Worm (Caenorhabditis elegans): Measurements from ENCODE around the gene Y57G11B.5.

DNA sequence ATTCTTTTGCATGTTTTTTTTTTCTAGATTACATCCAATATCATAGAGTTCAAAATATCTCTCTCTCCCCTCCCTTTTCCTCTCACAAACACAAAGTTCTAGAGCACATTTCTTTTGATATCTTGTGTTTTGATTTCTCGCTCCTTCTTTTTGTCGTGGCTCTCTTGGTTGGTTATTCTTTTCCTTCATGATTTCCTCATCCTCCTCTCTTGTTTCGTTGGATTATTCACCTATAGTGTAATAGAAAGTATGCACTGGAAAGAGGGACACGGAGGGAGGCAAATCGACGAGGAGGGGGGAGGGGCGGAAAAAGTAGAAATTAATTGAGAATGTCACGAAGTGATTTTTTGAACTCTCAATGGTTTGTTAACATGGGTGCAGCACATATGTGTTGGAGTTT is 31.9 kb downstream of the Y57G11B.5 start:
- TF ChIP-seq lsy-2 (tag; optimal IDR thresholded peaks at IDR 0.05) (no peak), sptf-1 (tag; optimal IDR thresholded peaks at IDR 0.05) (no peak), lin-13 (tag; optimal IDR thresholded peaks at IDR 0.05) (no peak), nhr-12 (tag; optimal IDR thresholded peaks at IDR 0.05) (no peak), unc-39 (tag; optimal IDR thresholded peaks at IDR 0.05) (no peak), unc-62 (GFP tag; optimal IDR thresholded peaks at IDR 0.05) (peak; percentile 41), ztf-11 (tag; optimal IDR thresholded peaks at IDR 0.05) (no peak), M03D4.4 (tag; optimal IDR thresholded peaks at IDR 0.05) (no peak), pha-4 (tag; optimal IDR thresholded peaks at IDR 0.05) (no peak), ceh-43 (GFP tag; optimal IDR thresholded peaks at IDR 0.05) (no peak), nhr-76 (tag; optimal IDR thresholded peaks at IDR 0.05) (no peak), ham-2 (GFP tag; optimal IDR thresholded peaks at IDR 0.05) (no peak), elt-1 (tag; optimal IDR thresholded peaks at IDR 0.05; ENCODE audit: borderline replicate concordance, insufficient read depth) (no peak)

Measured in whole organism, mixed stage, embryonic.